Worm (Caenorhabditis elegans): Measurements from ENCODE around the gene pals-40.

DNA sequence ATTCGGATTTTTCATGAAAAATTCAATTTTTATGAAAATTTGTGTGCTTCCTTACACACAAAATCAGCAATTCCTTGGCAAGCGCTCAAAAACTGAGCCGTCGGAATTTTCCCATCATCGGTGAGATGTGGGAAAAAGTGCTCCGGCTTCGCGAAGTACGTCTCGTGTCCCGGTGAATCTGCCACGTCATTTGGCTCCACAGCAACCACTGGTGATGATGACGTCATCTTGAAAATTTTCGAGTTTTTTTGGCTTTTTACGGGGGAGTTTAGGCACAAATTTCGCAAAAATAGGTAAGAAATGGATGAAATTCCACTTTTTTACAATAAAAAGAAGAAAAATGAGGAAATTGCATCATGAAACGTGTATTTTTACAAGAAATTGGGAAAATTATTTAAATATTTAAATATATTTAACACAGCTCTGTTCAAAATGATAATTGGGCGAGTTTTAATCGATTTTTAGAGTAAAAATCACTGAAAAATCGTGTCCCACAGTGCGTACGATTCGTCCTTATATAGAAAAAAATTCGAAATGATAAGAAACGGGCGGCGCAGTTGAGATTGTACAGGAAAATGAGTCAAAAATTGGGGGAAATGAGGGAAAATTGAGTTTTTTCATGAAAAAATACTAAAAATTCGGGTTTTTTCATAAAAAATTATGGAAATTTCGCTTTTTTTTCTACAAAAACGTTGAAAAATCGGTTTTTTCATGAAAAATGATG lies 36.2 kb upstream of the pals-40 start, which contains the start of gene Y82E9BR.14:
- TF ChIP-seq daf-12 (tag; optimal IDR thresholded peaks at IDR 0.05) (no peak), ama-1 (optimal IDR thresholded peaks at IDR 0.05) (peak; percentile 13), dmd-9 (GFP tag; IDR thresholded peaks at IDR 0.05) (no peak), lim-7 (GFP tag; IDR thresholded peaks at IDR 0.05) (no peak), Y75B8A.6 (GFP tag; IDR thresholded peaks at IDR 0.05) (no peak)

Data from whole organism, L4 larva.